Fruit fly (Drosophila melanogaster): ENCODE data around the gene GstD11.

DNA sequence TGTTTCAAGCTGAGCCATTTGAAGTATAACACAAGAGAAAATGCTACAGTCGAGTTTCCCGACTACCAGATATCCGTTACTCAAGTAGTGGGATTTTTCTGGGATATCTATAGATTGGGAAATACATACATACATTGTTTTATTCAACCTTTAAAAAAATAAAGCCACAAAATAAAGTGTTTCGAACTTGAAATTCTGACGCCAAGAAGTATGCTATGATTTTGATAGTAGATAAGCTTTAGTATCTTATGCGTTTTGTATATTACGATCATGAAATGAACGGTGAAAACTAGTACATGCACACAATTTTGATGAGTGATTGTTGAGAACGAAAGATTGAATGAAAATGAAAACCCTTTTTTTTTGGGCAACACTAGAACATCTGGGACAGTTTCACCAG, 19.6 kb upstream of the GstD11 start:
- TF ChIP-seq Lpt (GFP tag; optimal IDR thresholded peaks at IDR 0.05), result no peak
- no peak for TF ChIP-seq topi (GFP tag; optimal IDR thresholded peaks at IDR 0.05)
- no peak for TF ChIP-seq CG10669 (GFP tag; optimal IDR thresholded peaks at IDR 0.05)
- TF ChIP-seq Hr38 (GFP tag; optimal IDR thresholded peaks at IDR 0.05), result no peak
- TF ChIP-seq lz (GFP tag; optimal IDR thresholded peaks at IDR 0.05), result no peak
- no peak for TF ChIP-seq CG6854 (GFP tag; optimal IDR thresholded peaks at IDR 0.05)
- no peak for TF ChIP-seq fd85E (GFP tag; optimal IDR thresholded peaks at IDR 0.05)
- no peak for TF ChIP-seq CG3032 (tag; optimal IDR thresholded peaks at IDR 0.05)
- no peak for TF ChIP-seq OdsH (GFP tag; optimal IDR thresholded peaks at IDR 0.05)
- TF ChIP-seq Sox102F (GFP tag; optimal IDR thresholded peaks at IDR 0.05), result no peak
- no peak for TF ChIP-seq Ets96B (tag; optimal IDR thresholded peaks at IDR 0.05)
- TF ChIP-seq CG9139 (GFP tag; optimal IDR thresholded peaks at IDR 0.05), result no peak

Measured in whole organism, prepupa.